Fruit fly (Drosophila melanogaster) whole organism, embryonic: Measurements from ENCODE around the gene LysD.

ENCODE experiments used
- Ada2b ChIP-seq: fragments of 200-800 bp; sonication (Bioruptor generic); IDR thresholded peaks from 2 replicates; pipeline ENCODE4 v1.3.6; 2022; ENCODE audit warnings: missing biosample characterization, missing genetic modification characterization
- CG10462 ChIP-seq: fragments of 200-800 bp; sonication (Bioruptor generic); optimal IDR thresholded peaks from 2 replicates; lab custom pipeline; 2016; ENCODE audit warnings: missing biosample characterization, missing genetic modification characterization
- CG10543 ChIP-seq: fragments of 200-800 bp; sonication (Bioruptor generic); optimal IDR thresholded peaks from 3 replicates; lab custom pipeline; 2017; ENCODE audit warnings: missing biosample characterization, mild to moderate bottlenecking, missing genetic modification characterization, moderate library complexity
- CG11085 ChIP-seq: fragments of 200-800 bp; sonication (Bioruptor generic); IDR thresholded peaks from 2 replicates; pipeline ENCODE4 v1.3.6; 2022; ENCODE audit warnings: missing biosample characterization, missing genetic modification characterization
- CG11504 ChIP-seq: fragments of 200-800 bp; sonication (Bioruptor generic); optimal IDR thresholded peaks from 3 replicates; lab custom pipeline; 2019; ENCODE audit warnings: missing biosample characterization, mild to moderate bottlenecking, missing genetic modification characterization, moderate library complexity
- CG12219 ChIP-seq: fragments of 200-800 bp; sonication (Bioruptor generic); optimal IDR thresholded peaks from 3 replicates; lab custom pipeline; 2018; ENCODE audit warnings: missing biosample characterization, mild to moderate bottlenecking, missing genetic modification characterization
- CG13624 ChIP-seq: fragments of 200-800 bp; sonication (Bioruptor generic); optimal IDR thresholded peaks from 2 replicates; lab custom pipeline; 2016; ENCODE audit warnings: missing biosample characterization, missing genetic modification characterization
- CG13775 ChIP-seq: fragments of 200-800 bp; sonication (Bioruptor generic); optimal IDR thresholded peaks from 3 replicates; lab custom pipeline; 2017; ENCODE audit warnings: missing biosample characterization, mild to moderate bottlenecking, missing genetic modification characterization
- CG14014 ChIP-seq: fragments of 200-800 bp; sonication (Bioruptor generic); IDR thresholded peaks from 2 replicates; pipeline ENCODE4 v1.3.6; 2022; ENCODE audit warnings: missing biosample characterization, missing genetic modification characterization
- CG1647 ChIP-seq: fragments of 200-800 bp; sonication (Bioruptor generic); optimal IDR thresholded peaks from 3 replicates; lab custom pipeline; 2016; ENCODE audit warnings: missing biosample characterization, missing genetic modification characterization
- CG16813 ChIP-seq: fragments of 200-800 bp; sonication (Bioruptor generic); IDR thresholded peaks from 3 replicates; pipeline ENCODE4 v1.3.6; 2022; ENCODE audit warnings: missing biosample characterization, missing genetic modification characterization; ENCODE audit not compliant: partially characterized antibody
- CG18262 ChIP-seq: fragments of 200-800 bp; optimal IDR thresholded peaks from 3 replicates; lab custom pipeline; 2019; ENCODE audit warnings: missing biosample characterization, mild to moderate bottlenecking, missing genetic modification characterization, moderate library complexity
- CG2120 ChIP-seq: fragments of 200-800 bp; sonication (Bioruptor generic); optimal IDR thresholded peaks from 3 replicates; lab custom pipeline; 2016; ENCODE audit warnings: missing biosample characterization, missing genetic modification characterization
- CG4617 ChIP-seq: fragments of 200-800 bp; sonication (Bioruptor generic); optimal IDR thresholded peaks from 3 replicates; lab custom pipeline; 2016; ENCODE audit warnings: missing biosample characterization, missing genetic modification characterization, borderline replicate concordance
- CG4730 ChIP-seq: fragments of 200-800 bp; sonication (Bioruptor generic); IDR thresholded peaks from 2 replicates; pipeline ENCODE4 v1.3.6; 2022; ENCODE audit warnings: missing biosample characterization, missing genetic modification characterization
- CG8359 ChIP-seq: fragments of 200-800 bp; sonication (Bioruptor generic); optimal IDR thresholded peaks from 2 replicates; lab custom pipeline; 2017; ENCODE audit warnings: missing biosample characterization, mild to moderate bottlenecking, missing genetic modification characterization, borderline replicate concordance
- CG9609 ChIP-seq: fragments of 200-800 bp; sonication (Bioruptor generic); optimal IDR thresholded peaks from 3 replicates; lab custom pipeline; 2016; ENCODE audit warnings: missing biosample characterization, missing genetic modification characterization
- CHES-1-like ChIP-seq: fragments of 200-800 bp; sonication (Bioruptor generic); optimal IDR thresholded peaks from 2 replicates; lab custom pipeline; 2016; ENCODE audit warnings: missing biosample characterization, missing genetic modification characterization
- CTCF ChIP-seq: fragments of 200-800 bp; sonication (Bioruptor generic); optimal IDR thresholded peaks from 2 replicates; lab custom pipeline; 2017; ENCODE audit warnings: missing biosample characterization, mild to moderate bottlenecking, missing genetic modification characterization, moderate library complexity
- CrebB ChIP-seq: fragments of 200-800 bp; sonication (Bioruptor generic); optimal IDR thresholded peaks from 3 replicates; lab custom pipeline; 2018; ENCODE audit warnings: missing biosample characterization, mild to moderate bottlenecking, missing genetic modification characterization
- Dek ChIP-seq: fragments of 200-800 bp; sonication (Bioruptor generic); optimal IDR thresholded peaks from 3 replicates; lab custom pipeline; 2019; ENCODE audit warnings: missing biosample characterization, mild to moderate bottlenecking, missing genetic modification characterization, moderate library complexity
- Ets65A ChIP-seq: fragments of 200-800 bp; sonication (Bioruptor generic); peaks from one replicate; lab custom pipeline; 2016; ENCODE audit warnings: missing biosample characterization, missing genetic modification characterization
- H15 ChIP-seq: fragments of 200-800 bp; sonication (Bioruptor generic); IDR thresholded peaks from 3 replicates; pipeline ENCODE4 v1.3.6; 2022; ENCODE audit warnings: missing biosample characterization, missing genetic modification characterization
- Hmx ChIP-seq: fragments of 200-800 bp; sonication (Bioruptor generic); optimal IDR thresholded peaks from 2 replicates; lab custom pipeline; 2016; ENCODE audit warnings: missing biosample characterization, missing genetic modification characterization
- Hsf ChIP-seq: fragments of 200-800 bp; sonication (Bioruptor generic); optimal IDR thresholded peaks from 3 replicates; lab custom pipeline; 2016; ENCODE audit warnings: missing biosample characterization, missing genetic modification characterization
- Lhr ChIP-seq: fragments of 200-800 bp; sonication (Bioruptor generic); optimal IDR thresholded peaks from 3 replicates; lab custom pipeline; 2017; ENCODE audit warnings: mild to moderate bottlenecking, missing biosample characterization, missing genetic modification reagents, missing genetic modification characterization
- Sox102F ChIP-seq: fragments of 200-800 bp; sonication (Bioruptor generic); optimal IDR thresholded peaks from 2 replicates; lab custom pipeline; 2018; ENCODE audit warnings: missing biosample characterization, mild to moderate bottlenecking, missing genetic modification characterization, moderate library complexity
- ap ChIP-seq: fragments of 200-800 bp; sonication (Bioruptor generic); IDR thresholded peaks from 2 replicates; pipeline ENCODE4 v1.3.6; 2022; ENCODE audit warnings: missing biosample characterization, missing genetic modification characterization
- ara ChIP-seq: fragments of 200-800 bp; sonication (Bioruptor generic); IDR thresholded peaks from 2 replicates; pipeline ENCODE4 v1.3.6; 2022; ENCODE audit warnings: missing biosample characterization, missing genetic modification characterization
- bbx ChIP-seq: fragments of 200-800 bp; sonication (Bioruptor generic); IDR thresholded peaks from 2 replicates; pipeline ENCODE4 v1.3.6; 2022; ENCODE audit warnings: missing biosample characterization, missing genetic modification characterization; ENCODE audit not compliant: partially characterized antibody
- bigmax ChIP-seq: fragments of 200-800 bp; sonication (Bioruptor generic); optimal IDR thresholded peaks from 2 replicates; lab custom pipeline; 2018; ENCODE audit warnings: missing biosample characterization, mild to moderate bottlenecking, missing genetic modification characterization
- bowl ChIP-seq: fragments of 200-800 bp; sonication (Bioruptor generic); IDR thresholded peaks from 2 replicates; pipeline ENCODE4 v1.3.6; 2022; ENCODE audit warnings: missing biosample characterization, missing genetic modification characterization
- eyg ChIP-seq: fragments of 200-800 bp; sonication (Bioruptor generic); optimal IDR thresholded peaks from 3 replicates; lab custom pipeline; 2016; ENCODE audit warnings: missing biosample characterization, missing genetic modification characterization
- gfzf ChIP-seq: fragments of 200-800 bp; sonication (Bioruptor generic); optimal IDR thresholded peaks from 2 replicates; lab custom pipeline; 2016; ENCODE audit warnings: missing biosample characterization, mild to moderate bottlenecking, missing genetic modification characterization, moderate library complexity
- grau ChIP-seq: fragments of 200-800 bp; optimal IDR thresholded peaks from 3 replicates; lab custom pipeline; 2019; ENCODE audit warnings: missing biosample characterization, mild to moderate bottlenecking, missing genetic modification characterization, moderate library complexity
- gsb ChIP-seq: fragments of 200-800 bp; sonication (Bioruptor generic); IDR thresholded peaks from 2 replicates; pipeline ENCODE4 v1.3.6; 2022; ENCODE audit warnings: missing biosample characterization, missing genetic modification characterization
- jing ChIP-seq: fragments of 200-800 bp; sonication (Bioruptor generic); optimal IDR thresholded peaks from 2 replicates; lab custom pipeline; 2018; ENCODE audit warnings: missing biosample characterization, mild to moderate bottlenecking, missing genetic modification characterization
- klu ChIP-seq: fragments of 200-800 bp; sonication (Bioruptor generic); IDR thresholded peaks from 2 replicates; pipeline ENCODE4 v1.3.6; 2022; ENCODE audit warnings: missing biosample characterization, missing genetic modification characterization
- maf-S ChIP-seq: fragments of 200-800 bp; sonication (Bioruptor generic); optimal IDR thresholded peaks from 2 replicates; lab custom pipeline; 2016; ENCODE audit warnings: missing biosample characterization, missing genetic modification characterization
- nau ChIP-seq: fragments of 200-800 bp; sonication (Bioruptor generic); optimal IDR thresholded peaks from 3 replicates; lab custom pipeline; 2017; ENCODE audit warnings: missing biosample characterization, mild to moderate bottlenecking, missing genetic modification characterization, missing genetic modification reagents
- nerfin-2 ChIP-seq: fragments of 200-800 bp; sonication (Bioruptor generic); IDR thresholded peaks from 2 replicates; pipeline ENCODE4 v1.3.6; 2022; ENCODE audit warnings: missing biosample characterization, missing genetic modification characterization; ENCODE audit not compliant: partially characterized antibody
- otp ChIP-seq: fragments of 200-800 bp; sonication (Bioruptor generic); IDR thresholded peaks from 3 replicates; pipeline ENCODE4, ENCODE4 v1.3.6; 2022; ENCODE audit warnings: missing biosample characterization, missing genetic modification characterization
- phol ChIP-seq: fragments of 200-800 bp; sonication (Bioruptor generic); optimal IDR thresholded peaks from 3 replicates; lab custom pipeline; 2018; ENCODE audit warnings: missing biosample characterization, mild to moderate bottlenecking, missing genetic modification characterization, moderate library complexity
- sc ChIP-seq, 3 experiments: fragments of >200 bp in 2 of 3; fragments of 200-800 bp in 1 of 3; sonication (Bioruptor generic) in 1 of 3; optimal IDR thresholded peaks; 2 replicates in 2 of 3; 3 replicates in 1 of 3; lab custom pipeline; 2017; ENCODE audit warnings: mild to moderate bottlenecking in 1 of 3, missing biosample characterization in 1 of 3, missing genetic modification characterization in 1 of 3, missing genetic modification reagents in 1 of 3
- sens-2 ChIP-seq: fragments of 200-800 bp; sonication (Bioruptor generic); IDR thresholded peaks from 2 replicates; pipeline ENCODE4 v1.3.6; 2022; ENCODE audit warnings: missing biosample characterization, missing genetic modification characterization
- slp2 ChIP-seq: fragments of 200-800 bp; sonication (Bioruptor generic); optimal IDR thresholded peaks from 2 replicates; lab custom pipeline; 2016; ENCODE audit warnings: missing biosample characterization, missing genetic modification characterization
- ttk ChIP-seq: fragments of 200-800 bp; sonication (Bioruptor generic); IDR thresholded peaks from 2 replicates; pipeline ENCODE4 v2.1.2; 2022; ENCODE audit warnings: missing biosample characterization, missing genetic modification characterization
- zen ChIP-seq: fragments of 200-800 bp; sonication (Bioruptor generic); optimal IDR thresholded peaks from 3 replicates; lab custom pipeline; 2018; ENCODE audit warnings: missing biosample characterization, mild to moderate bottlenecking, missing genetic modification characterization, moderate library complexity
- zfh1 ChIP-seq: fragments of 200-800 bp; sonication (Bioruptor generic); IDR thresholded peaks from 3 replicates; pipeline ENCODE4 v1.3.6; 2022; ENCODE audit warnings: missing biosample characterization, missing genetic modification characterization

LysD gene

DNA sequence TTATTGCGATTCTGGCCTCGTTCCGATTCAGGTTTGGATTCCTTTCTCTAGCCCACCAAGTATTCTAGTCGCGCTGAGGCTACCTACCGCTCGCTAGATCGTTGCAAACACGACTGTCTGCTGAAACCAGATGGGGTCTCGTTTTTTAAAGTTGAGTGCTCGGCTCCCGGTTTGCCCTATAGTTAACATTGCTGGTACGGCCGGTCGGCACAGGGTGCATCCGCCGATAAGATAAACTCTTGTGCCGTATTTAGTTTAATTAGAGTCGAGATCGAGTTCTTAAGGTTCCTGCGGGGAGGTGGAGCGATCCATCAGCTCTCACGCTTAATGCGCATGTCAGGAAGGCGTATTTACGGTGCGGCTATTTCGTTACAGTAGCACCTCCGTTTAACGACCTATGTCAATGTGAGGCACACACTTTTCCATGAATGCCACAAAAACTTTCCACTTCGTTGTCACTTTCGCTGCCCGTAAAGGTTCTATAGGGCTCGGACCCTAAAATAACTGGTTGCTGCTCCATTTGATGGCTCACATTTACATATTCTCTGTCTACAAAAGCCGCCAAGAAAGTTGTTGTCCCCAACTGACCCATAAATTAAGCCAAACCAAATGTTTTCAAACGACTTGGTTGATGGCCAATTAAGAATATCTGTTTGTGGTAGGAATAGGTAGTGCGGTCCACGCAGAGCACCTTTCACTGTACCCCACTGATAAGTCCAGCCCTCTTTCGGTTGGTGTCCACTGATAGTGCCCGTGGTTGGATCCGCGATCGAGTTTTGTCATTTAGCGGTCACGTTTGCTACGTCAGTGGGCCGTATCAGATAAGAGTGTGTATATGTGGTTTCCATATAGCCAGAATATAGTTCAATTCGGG is 6.1 kb downstream of the LysD start, which contains the start of gene CG9119 (continued):
- TF ChIP-seq CG13624 (peak; percentile 71), bowl (no peak), CG1647 (no peak), ap (GFP tag; lab: Robert Waterston, UW) (no peak), CG10462 (GFP tag; lab: Kevin White, UChicago) (no peak), CG9609 (GFP tag; lab: Kevin White, UChicago) (peak; percentile 61), eyg (GFP tag; lab: Kevin White, UChicago) (peak; percentile 2), CG13775 (GFP tag; lab: Kevin White, UChicago) (peak; percentile 68), Hsf (GFP tag; lab: Kevin White, UChicago) (peak; percentile 61), Ada2b (no peak), bigmax (GFP tag; lab: Kevin White, UChicago) (no peak), CG4730 (GFP tag; lab: Robert Waterston, UW) (0 out of 2 replicates have a peak, but pooled peaks have one; percentile 36), sens-2 (no peak), Ets65A (GFP tag; lab: Kevin White, UChicago) (peak; percentile 95), Hmx (peak; percentile 15), grau (tag; lab: Kevin White, UChicago) (peak; percentile 95), CHES-1-like (GFP tag; lab: Kevin White, UChicago) (peak; percentile 71), CG11504 (tag; lab: Kevin White, UChicago) (peak; percentile 75), bbx (no peak), slp2 (GFP tag; lab: Kevin White, UChicago) (peak; percentile 62), klu (GFP tag; lab: Robert Waterston, UW) (peak; percentile 41; the same call in 1 of the 2 replicates), gfzf (no peak), ara (0 out of 2 replicates have a peak, but pooled peaks have one; percentile 6), CG2120 (GFP tag; lab: Kevin White, UChicago) (peak; percentile 87), Sox102F (peak; percentile 37), CG8359 (GFP tag; lab: Kevin White, UChicago) (peak; percentile 17), CG16813 (GFP tag; lab: Robert Waterston, UW) (no peak), CG11085 (GFP tag; lab: Robert Waterston, UW) (no peak), jing (GFP tag; lab: Kevin White, UChicago) (peak; percentile 9), Lhr (GFP tag; lab: Kevin White, UChicago) (no peak), phol (tag; lab: Kevin White, UChicago) (peak; percentile 60), CG4617 (GFP tag; lab: Kevin White, UChicago) (no peak), CG14014 (peak; percentile 55; the same call in 1 of the 2 replicates), zen (tag; lab: Kevin White, UChicago) (no peak), nerfin-2 (GFP tag; lab: Robert Waterston, UW) (no peak), zfh1 (peak; percentile 36; the same call in 1 of the 3 replicates), CG18262 (tag; lab: Kevin White, UChicago) (peak; percentile 74), gsb (GFP tag; lab: Robert Waterston, UW) (no peak), CG12219 (GFP tag; lab: Kevin White, UChicago) (peak; percentile 58), ttk (peak; percentile 34; the same call in 1 of the 2 replicates), sc (optimal IDR thresholded peaks at IDR 0.05; lab: Kevin White, UChicago) (no peak), sc (GFP tag; optimal IDR thresholded peaks at IDR 0.05; lab: Kevin White, UChicago) (peak; percentile 32), maf-S (GFP tag; lab: Kevin White, UChicago) (no peak), nau (peak; percentile 51), CTCF (GFP tag; lab: Kevin White, UChicago) (no peak), Dek (tag; lab: Kevin White, UChicago) (peak; percentile 65), CrebB (tag; lab: Kevin White, UChicago) (no peak), otp (GFP tag; lab: Robert Waterston, UW) (no peak), CG10543 (GFP tag; lab: Kevin White, UChicago) (peak; percentile 84), H15 (0 out of 3 replicates have a peak, but pooled peaks have one; percentile 12)
